Worm (Caenorhabditis elegans) whole organism, early embryonic: Measurements from ENCODE around the gene M163.5.

ENCODE experiments used
- B0310.2 ChIP-seq: sonication (generic microtip); optimal IDR thresholded peaks from 2 replicates; lab custom pipeline; 2016; ENCODE audit warnings: mild to moderate bottlenecking, missing genetic modification characterization, missing compliant biosample characterization
- F13C5.2 ChIP-seq: sonication (generic microtip); optimal IDR thresholded peaks from 2 replicates; lab custom pipeline; 2017; ENCODE audit warnings: mild to moderate bottlenecking, missing genetic modification characterization, inconsistent platforms, missing compliant biosample characterization
- ama-1 ChIP-seq: fragments of 150-350 bp; optimal IDR thresholded peaks from 2 replicates; lab custom pipeline; 2014
- pes-1 ChIP-seq: fragments of 200-800 bp; sonication (Bioruptor generic); IDR thresholded peaks from 2 replicates; pipeline ENCODE4 v1.3.6; 2022; ENCODE audit warnings: missing genetic modification reagents, missing genetic modification characterization, missing compliant biosample characterization
- tbx-37 ChIP-seq: fragments of 200-800 bp; sonication (Bioruptor generic); conservative IDR thresholded peaks from 2 replicates; pipeline ENCODE4 v1.3.6; 2022; ENCODE audit warnings: missing genetic modification reagents, missing genetic modification characterization, missing compliant biosample characterization

DNA sequence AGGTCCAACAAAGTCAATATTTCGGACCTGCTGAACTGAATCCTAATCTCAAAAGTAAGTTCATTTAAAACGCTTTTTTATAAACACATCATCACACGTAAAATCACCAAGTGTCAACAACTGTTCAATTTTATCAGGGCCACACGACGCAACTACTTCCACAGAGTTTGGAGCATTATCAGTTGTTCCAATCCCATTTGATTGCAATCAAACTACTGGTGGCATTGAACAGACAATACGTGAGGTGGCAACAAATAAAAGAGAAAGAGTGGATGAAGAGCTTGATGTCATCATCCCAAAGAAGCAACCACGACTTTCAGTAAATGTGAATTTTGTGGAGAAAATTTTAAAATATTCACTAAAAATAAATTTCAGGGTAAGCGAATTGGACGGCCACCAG, 22.7 kb downstream of the M163.5 start:
- no peak for TF ChIP-seq B0310.2 (tag; lab: Kevin White, UChicago)
- TF ChIP-seq ama-1 = no peak
- no peak for TF ChIP-seq F13C5.2 (tag; lab: Kevin White, UChicago)
- no peak for TF ChIP-seq pes-1 (GFP tag; lab: Robert Waterston, UW)
- no peak for TF ChIP-seq tbx-37 (GFP tag; lab: Robert Waterston, UW)
